Worm (Caenorhabditis elegans) whole organism, late embryonic: ENCODE results near the gene B0496.2.

Source experiments
- C38D4.7 ChIP-seq: fragments of 200-800 bp; sonication (Bioruptor generic); optimal IDR thresholded peaks from 2 replicates; lab custom pipeline; 2018; ENCODE audit warnings: mild to moderate bottlenecking, missing genetic modification characterization, moderate library complexity, missing compliant biosample characterization
- K02D7.2 ChIP-seq: sonication (generic microtip); optimal IDR thresholded peaks from 2 replicates; lab custom pipeline; 2017; ENCODE audit warnings: mild to moderate bottlenecking, missing genetic modification characterization, missing compliant biosample characterization
- T23F11.4 ChIP-seq: fragments of 200-800 bp; sonication (Bioruptor generic); optimal IDR thresholded peaks from 2 replicates; lab custom pipeline; 2018; ENCODE audit warnings: mild to moderate bottlenecking, missing genetic modification characterization, missing compliant biosample characterization
- Y22D7AL.16 ChIP-seq: sonication (generic microtip); optimal IDR thresholded peaks from 2 replicates; lab custom pipeline; 2016; ENCODE audit warnings: missing genetic modification characterization, missing compliant biosample characterization
- ahr-1 ChIP-seq: sonication (generic microtip); optimal IDR thresholded peaks from 2 replicates; lab custom pipeline; 2016; ENCODE audit warnings: missing genetic modification characterization, missing compliant biosample characterization
- ceh-19 ChIP-seq: fragments of 200-800 bp; sonication (Bioruptor generic); optimal IDR thresholded peaks from 2 replicates; lab custom pipeline; 2018; ENCODE audit warnings: mild to moderate bottlenecking, missing genetic modification characterization, missing compliant biosample characterization
- ceh-22 ChIP-seq: sonication (generic microtip); optimal IDR thresholded peaks from 2 replicates; lab custom pipeline; 2017; ENCODE audit warnings: missing biosample characterization, missing genetic modification characterization
- ceh-24 ChIP-seq: sonication (generic microtip); optimal IDR thresholded peaks from 2 replicates; lab custom pipeline; 2016; ENCODE audit warnings: mild to moderate bottlenecking, missing genetic modification characterization, missing compliant biosample characterization
- ceh-30 ChIP-seq: fragments of 150-350 bp; optimal IDR thresholded peaks from 2 replicates; lab custom pipeline; 2014; ENCODE audit warnings: missing biosample characterization, missing genetic modification characterization
- ceh-31 ChIP-seq: sonication (generic microtip); optimal IDR thresholded peaks from 2 replicates; lab custom pipeline; 2016; ENCODE audit warnings: missing genetic modification characterization, missing compliant biosample characterization
- ceh-34 ChIP-seq: sonication (generic microtip); optimal IDR thresholded peaks from 2 replicates; lab custom pipeline; 2016; ENCODE audit warnings: mild to moderate bottlenecking, missing genetic modification characterization, missing compliant biosample characterization
- ceh-45 ChIP-seq: fragments of 200-800 bp; sonication (Bioruptor generic); IDR thresholded peaks from 2 replicates; pipeline ENCODE4 v1.3.6; 2022; ENCODE audit warnings: missing genetic modification reagents, missing genetic modification characterization, missing compliant biosample characterization
- ceh-48 ChIP-seq: sonication (generic microtip); optimal IDR thresholded peaks from 2 replicates; lab custom pipeline; 2016; ENCODE audit warnings: missing genetic modification characterization, inconsistent platforms, missing compliant biosample characterization
- ceh-6 ChIP-seq: fragments of 200-800 bp; sonication (Bioruptor generic); optimal IDR thresholded peaks from 2 replicates; lab custom pipeline; 2018; ENCODE audit warnings: mild to moderate bottlenecking, missing genetic modification characterization, missing compliant biosample characterization
- dmd-4 ChIP-seq: sonication (generic microtip); optimal IDR thresholded peaks from 2 replicates; lab custom pipeline; 2016; ENCODE audit warnings: borderline replicate concordance, missing genetic modification characterization, missing compliant biosample characterization
- dve-1 ChIP-seq: sonication (generic microtip); optimal IDR thresholded peaks from 2 replicates; lab custom pipeline; 2017; ENCODE audit warnings: antibody characterized with exemption, mild to moderate bottlenecking, missing genetic modification characterization, missing compliant biosample characterization
- elt-2 ChIP-seq: sonication (generic microtip); optimal IDR thresholded peaks from 2 replicates; lab custom pipeline; 2016; ENCODE audit warnings: missing genetic modification reagents, missing genetic modification characterization, missing compliant biosample characterization
- eyg-1 ChIP-seq: sonication (generic microtip); optimal IDR thresholded peaks from 2 replicates; lab custom pipeline; 2016; ENCODE audit warnings: missing genotype, missing genetic modification characterization, missing compliant biosample characterization
- fax-1 ChIP-seq: sonication (generic microtip); optimal IDR thresholded peaks from 2 replicates; lab custom pipeline; 2016; ENCODE audit warnings: missing genotype, missing genetic modification characterization, missing compliant biosample characterization
- fkh-10 ChIP-seq: fragments of 150-350 bp; optimal IDR thresholded peaks from 2 replicates; lab custom pipeline; 2014; ENCODE audit warnings: missing biosample characterization, missing genetic modification reagents, missing genetic modification characterization
- gmeb-2 ChIP-seq: sonication (generic microtip); optimal IDR thresholded peaks from 2 replicates; lab custom pipeline; 2016; ENCODE audit warnings: missing genetic modification characterization, inconsistent platforms, missing compliant biosample characterization
- hlh-13 ChIP-seq: fragments of 200-800 bp; sonication (Bioruptor generic); optimal IDR thresholded peaks from 2 replicates; lab custom pipeline; 2018; ENCODE audit warnings: mild to moderate bottlenecking, missing genetic modification characterization, missing compliant biosample characterization
- hlh-15 ChIP-seq: sonication (generic microtip); optimal IDR thresholded peaks from 2 replicates; lab custom pipeline; 2016; ENCODE audit warnings: missing genetic modification characterization, missing compliant biosample characterization
- hlh-30 ChIP-seq: sonication (generic microtip); optimal IDR thresholded peaks from 2 replicates; lab custom pipeline; 2017; ENCODE audit warnings: antibody characterized with exemption, missing genetic modification characterization, missing compliant biosample characterization; ENCODE audit not compliant: insufficient read depth
- lin-11 ChIP-seq: fragments of 200-800 bp; sonication (Bioruptor generic); optimal IDR thresholded peaks from 2 replicates; lab custom pipeline; 2018; ENCODE audit warnings: mild to moderate bottlenecking, missing genetic modification characterization, missing compliant biosample characterization
- madf-2 ChIP-seq: sonication (generic microtip); optimal IDR thresholded peaks from 2 replicates; lab custom pipeline; 2017; ENCODE audit warnings: missing genetic modification characterization, missing compliant biosample characterization
- mec-3 ChIP-seq: sonication (generic microtip); optimal IDR thresholded peaks from 2 replicates; lab custom pipeline; 2016; ENCODE audit warnings: borderline replicate concordance, missing genetic modification characterization, missing compliant biosample characterization
- nfya-1 ChIP-seq: sonication (generic microtip); optimal IDR thresholded peaks from 2 replicates; lab custom pipeline; 2017; ENCODE audit warnings: missing genetic modification characterization, mild to moderate bottlenecking, missing compliant biosample characterization, antibody characterized with exemption, moderate library complexity
- npax-4 ChIP-seq: sonication (generic microtip); optimal IDR thresholded peaks from 2 replicates; lab custom pipeline; 2016; ENCODE audit warnings: missing genetic modification characterization, missing compliant biosample characterization
- odd-2 ChIP-seq: sonication (generic microtip); optimal IDR thresholded peaks from 2 replicates; lab custom pipeline; 2017; ENCODE audit warnings: antibody characterized with exemption, mild to moderate bottlenecking, missing genetic modification characterization, missing compliant biosample characterization
- pag-3 ChIP-seq: sonication (generic microtip); optimal IDR thresholded peaks from 2 replicates; lab custom pipeline; 2016; ENCODE audit warnings: missing compliant biosample characterization, missing genetic modification characterization, borderline replicate concordance
- pax-1 ChIP-seq: fragments of 150-350 bp; optimal IDR thresholded peaks from 2 replicates; lab custom pipeline; 2014; ENCODE audit warnings: missing biosample characterization, missing genetic modification characterization
- pha-2 ChIP-seq: sonication (generic microtip); optimal IDR thresholded peaks from 2 replicates; lab custom pipeline; 2017; ENCODE audit warnings: mild to moderate bottlenecking, missing genetic modification characterization, missing compliant biosample characterization
- pqm-1 ChIP-seq: sonication (generic microtip); optimal IDR thresholded peaks from 2 replicates; lab custom pipeline; 2016; ENCODE audit warnings: missing genetic modification characterization, missing compliant biosample characterization
- pros-1 ChIP-seq: fragments of 150-350 bp; optimal IDR thresholded peaks from 2 replicates; lab custom pipeline; 2014; ENCODE audit warnings: missing biosample characterization, missing genetic modification reagents, missing genetic modification characterization
- sdc-2 ChIP-seq: sonication (generic microtip); optimal IDR thresholded peaks from 2 replicates; lab custom pipeline; 2016; ENCODE audit warnings: missing genotype, missing genetic modification characterization, missing compliant biosample characterization
- sox-2 ChIP-seq: fragments of 200-800 bp; sonication (Bioruptor generic); IDR thresholded peaks from 2 replicates; pipeline ENCODE4 v1.3.6; 2022; ENCODE audit warnings: missing genetic modification reagents, missing genetic modification characterization, missing compliant biosample characterization
- sox-4 ChIP-seq: sonication (generic microtip); optimal IDR thresholded peaks from 2 replicates; lab custom pipeline; 2017; ENCODE audit warnings: mild to moderate bottlenecking, missing genetic modification characterization, inconsistent platforms, missing compliant biosample characterization
- syd-9 ChIP-seq: sonication (generic microtip); optimal IDR thresholded peaks from 2 replicates; lab custom pipeline; 2016; ENCODE audit warnings: mild to moderate bottlenecking, missing genetic modification characterization, moderate library complexity, missing compliant biosample characterization
- tbx-2 ChIP-seq: sonication (generic microtip); optimal IDR thresholded peaks from 2 replicates; lab custom pipeline; 2016; ENCODE audit warnings: missing genetic modification characterization, missing compliant biosample characterization
- unc-3 ChIP-seq, 2 experiments: fragments of 200-800 bp in 1 of 2; sonication (Bioruptor generic) in 1 of 2; sonication (generic microtip) in 1 of 2; conservative IDR thresholded peaks in 1 of 2; optimal IDR thresholded peaks in 1 of 2; 2 replicates each; pipeline versions ENCODE4 v1.3.6 to Lab custom; 2016 to 2022; ENCODE audit warnings: missing compliant biosample characterization in 2 of 2, missing genetic modification characterization in 2 of 2, missing genetic modification reagents in 1 of 2
- unc-55 ChIP-seq: sonication (generic microtip); optimal IDR thresholded peaks from 2 replicates; lab custom pipeline; 2017; ENCODE audit warnings: missing biosample characterization, missing genetic modification reagents, missing genetic modification characterization
- zip-5 ChIP-seq: sonication (generic microtip); optimal IDR thresholded peaks from 2 replicates; lab custom pipeline; 2016; ENCODE audit warnings: missing genetic modification characterization, missing compliant biosample characterization

The B0496.2 gene

ce11 chrIV:7477197-7477596, 29.5 kb downstream of the B0496.2 start, which contains the start of gene pycr-4:
TSS of gene pycr-4 (minus strand) at chrIV:7477297.
- TF ChIP-seq ceh-22 (tag; lab: Kevin White, UChicago), result no peak
- no peak for TF ChIP-seq hlh-13 (GFP tag; lab: Kevin White, UChicago)
- TF ChIP-seq ceh-45 (GFP tag; lab: Robert Waterston, UW), result no peak
- TF ChIP-seq fax-1 (tag; lab: Kevin White, UChicago), result no peak
- TF ChIP-seq syd-9, result no peak
- no peak for TF ChIP-seq T23F11.4 (GFP tag; lab: Kevin White, UChicago)
- no peak for TF ChIP-seq pqm-1 (tag; lab: Kevin White, UChicago)
- TF ChIP-seq tbx-2, result no peak
- no peak for TF ChIP-seq pag-3 (tag; lab: Kevin White, UChicago)
- TF ChIP-seq sox-4 (tag; lab: Kevin White, UChicago), result no peak
- no peak for TF ChIP-seq zip-5 (tag; lab: Kevin White, UChicago)
- TF ChIP-seq ceh-24 (tag; lab: Kevin White, UChicago), result no peak

- TF ChIP-seq K02D7.2 (tag; lab: Kevin White, UChicago) (no peak), nfya-1 (no peak), hlh-30 (no peak), elt-2 (tag; lab: Kevin White, UChicago) (no peak), pag-3 (tag; lab: Kevin White, UChicago) (no peak), unc-55 (GFP tag; lab: Kevin White, UChicago) (no peak), C38D4.7 (GFP tag; lab: Kevin White, UChicago) (no peak), ceh-24 (tag; lab: Kevin White, UChicago) (no peak), madf-2 (no peak), zip-5 (tag; lab: Kevin White, UChicago) (no peak), ceh-6 (GFP tag; lab: Kevin White, UChicago) (no peak), odd-2 (tag; lab: Kevin White, UChicago) (no peak), T23F11.4 (GFP tag; lab: Kevin White, UChicago) (no peak), ceh-45 (GFP tag; lab: Robert Waterston, UW) (no peak), lin-11 (tag; lab: Kevin White, UChicago) (no peak), mec-3 (no peak), hlh-15 (tag; lab: Kevin White, UChicago) (no peak), unc-3 (GFP tag; conservative IDR thresholded peaks at IDR 0.05; lab: Robert Waterston, UW) (no peak), unc-3 (tag; optimal IDR thresholded peaks at IDR 0.05; lab: Kevin White, UChicago) (no peak), ceh-22 (tag; lab: Kevin White, UChicago) (no peak), syd-9 (no peak)
These were observed 30.0 kb downstream of the B0496.2 start for ce11 chrIV:7477697-7478096.

- TF ChIP-seq unc-55 (GFP tag; lab: Kevin White, UChicago) (no peak), ceh-48 (tag; lab: Kevin White, UChicago) (no peak), sdc-2 (tag; lab: Kevin White, UChicago) (no peak)
These were observed 30.5 kb downstream of the B0496.2 start, which contains the start of gene rod-1 for ce11 chrIV:7478134-7478533. TSS of gene rod-1 (plus strand) at chrIV:7478452.

ce11 chrIV:7486201-7486947, 38.7 kb downstream of the B0496.2 start, which contains the start of the genes his-61 and his-62:
TSS of gene his-61 (minus strand) at chrIV:7486217.
TSS of gene his-62 (plus strand) at chrIV:7486545.
- TF ChIP-seq unc-3 (GFP tag; conservative IDR thresholded peaks at IDR 0.05; lab: Robert Waterston, UW) (no peak), unc-3 (tag; optimal IDR thresholded peaks at IDR 0.05; lab: Kevin White, UChicago) (no peak), gmeb-2 (tag; lab: Kevin White, UChicago) (no peak), madf-2 (peak; percentile 46), syd-9 (peak; percentile 2), dve-1 (tag; lab: Kevin White, UChicago) (peak; percentile 90), ahr-1 (tag; lab: Kevin White, UChicago) (peak; percentile 38), Y22D7AL.16 (tag; lab: Kevin White, UChicago) (no peak), dmd-4 (tag; lab: Kevin White, UChicago) (peak; percentile 39), ceh-31 (tag; lab: Kevin White, UChicago) (peak; percentile 95), ceh-30 (tag; lab: Kevin White, UChicago) (no peak), pax-1 (tag; lab: Kevin White, UChicago) (peak; percentile 89), ceh-34 (peak; percentile 94), fax-1 (tag; lab: Kevin White, UChicago) (no peak), pha-2 (tag; lab: Kevin White, UChicago) (no peak), ceh-6 (GFP tag; lab: Kevin White, UChicago) (peak; percentile 15), pros-1 (peak; percentile 78), npax-4 (tag; lab: Kevin White, UChicago) (no peak), fkh-10 (GFP tag; lab: Kevin White, UChicago) (no peak), sox-2 (GFP tag; lab: Robert Waterston, UW) (peak; percentile 90), ceh-19 (peak; percentile 40), mec-3 (no peak), eyg-1 (no peak)
